Worm (Caenorhabditis elegans) whole organism, young adult: ENCODE results near the gene rmd-3.
A peak's percentile ranks its signal among the peaks of the same experiment; 100 is the strongest.

Source experiments
- B0019.2 ChIP-seq: fragments of 200-800 bp; sonication (Bioruptor generic); conservative IDR thresholded peaks from 2 replicates; pipeline ENCODE4 v1.3.6; 2022; ENCODE audit warnings: missing genetic modification reagents, missing genetic modification characterization, missing compliant biosample characterization
- C17E4.6 ChIP-seq: fragments of 200-800 bp; sonication (Bioruptor generic); IDR thresholded peaks from 2 replicates; pipeline ENCODE4 v1.3.6; 2022; ENCODE audit warnings: missing genetic modification reagents, missing genetic modification characterization, missing compliant biosample characterization
- F23B12.7 ChIP-seq: sonication (generic microtip); optimal IDR thresholded peaks from 2 replicates; lab custom pipeline; 2017; ENCODE audit warnings: missing genetic modification characterization, mild to moderate bottlenecking, missing compliant biosample characterization, antibody characterized with exemption, moderate library complexity; ENCODE audit not compliant: insufficient read depth
- F57C9.4 ChIP-seq: sonication (generic microtip); optimal IDR thresholded peaks from 2 replicates; lab custom pipeline; 2017; ENCODE audit warnings: mild to moderate bottlenecking, missing genetic modification characterization, missing compliant biosample characterization
- K12H6.12 ChIP-seq: fragments of 200-800 bp; sonication (Bioruptor generic); optimal IDR thresholded peaks from 2 replicates; lab custom pipeline; 2018; ENCODE audit warnings: mild to moderate bottlenecking, missing genetic modification characterization, missing compliant biosample characterization
- Y67H2A.10 ChIP-seq: fragments of 200-800 bp; sonication (Bioruptor generic); conservative IDR thresholded peaks from 2 replicates; pipeline ENCODE4 v1.3.6; 2022; ENCODE audit warnings: missing genetic modification reagents, missing genetic modification characterization, missing compliant biosample characterization
- Y79H2A.3 ChIP-seq: fragments of 200-800 bp; sonication (Bioruptor generic); conservative IDR thresholded peaks from 2 replicates; pipeline ENCODE4 v1.3.6; 2022; ENCODE audit warnings: missing genetic modification reagents, missing genetic modification characterization, missing compliant biosample characterization
- ZK185.1 ChIP-seq: sonication (generic microtip); optimal IDR thresholded peaks from 2 replicates; lab custom pipeline; 2016; ENCODE audit warnings: mild to moderate bottlenecking, missing genetic modification characterization, missing compliant biosample characterization; ENCODE audit not compliant: poor library complexity, severe bottlenecking
- akir-1 ChIP-seq: fragments of 200-800 bp; sonication (Bioruptor generic); optimal IDR thresholded peaks from 2 replicates; lab custom pipeline; 2018; ENCODE audit warnings: mild to moderate bottlenecking, missing genetic modification characterization, moderate library complexity, missing compliant biosample characterization
- aptf-2 ChIP-seq: fragments of 200-800 bp; sonication (Bioruptor generic); conservative IDR thresholded peaks from 2 replicates; pipeline ENCODE4 v1.3.6; 2022; ENCODE audit warnings: missing genetic modification reagents, missing genetic modification characterization, missing compliant biosample characterization
- atf-7 ChIP-seq: sonication (generic microtip); optimal IDR thresholded peaks from 2 replicates; lab custom pipeline; 2017; ENCODE audit warnings: mild to moderate bottlenecking, missing genetic modification characterization, missing compliant biosample characterization
- attf-3 ChIP-seq: fragments of 200-800 bp; sonication (Bioruptor generic); conservative IDR thresholded peaks from 2 replicates; pipeline ENCODE4 v1.3.6; 2022; ENCODE audit warnings: missing genetic modification reagents, missing genetic modification characterization, missing compliant biosample characterization
- attf-5 ChIP-seq: fragments of 200-800 bp; sonication (Bioruptor generic); optimal IDR thresholded peaks from 2 replicates; lab custom pipeline; 2018; ENCODE audit warnings: mild to moderate bottlenecking, missing genetic modification characterization, missing compliant biosample characterization
- cebp-2 ChIP-seq: fragments of 200-800 bp; sonication (Bioruptor generic); IDR thresholded peaks from 2 replicates; pipeline ENCODE4 v1.3.6; 2022; ENCODE audit warnings: missing genetic modification characterization, missing compliant biosample characterization
- ceh-40 ChIP-seq: fragments of 200-800 bp; sonication (Bioruptor generic); IDR thresholded peaks from 2 replicates; pipeline ENCODE4 v1.3.6; 2022; ENCODE audit warnings: missing genetic modification characterization, missing compliant biosample characterization
- ceh-58 ChIP-seq: fragments of 200-800 bp; sonication (Bioruptor generic); IDR thresholded peaks from 2 replicates; pipeline ENCODE4 v1.3.6; 2022; ENCODE audit warnings: missing genetic modification characterization, missing compliant biosample characterization
- chd-7 ChIP-seq: sonication (generic microtip); optimal IDR thresholded peaks from 2 replicates; lab custom pipeline; 2016; ENCODE audit warnings: mild to moderate bottlenecking, missing genetic modification characterization, moderate library complexity, missing compliant biosample characterization
- dox-1 ChIP-seq: fragments of 200-800 bp; sonication (Bioruptor generic); IDR thresholded peaks from 2 replicates; pipeline ENCODE4 v1.3.6; 2022; ENCODE audit warnings: missing genetic modification reagents, missing genetic modification characterization, missing compliant biosample characterization
- dpff-1 ChIP-seq: sonication (generic microtip); optimal IDR thresholded peaks from 2 replicates; lab custom pipeline; 2017; ENCODE audit warnings: mild to moderate bottlenecking, missing genetic modification characterization, missing compliant biosample characterization
- efl-1 ChIP-seq: fragments of 150-350 bp; optimal IDR thresholded peaks from 2 replicates; lab custom pipeline; 2014; ENCODE audit warnings: missing biosample characterization, missing genetic modification reagents, missing genetic modification characterization
- egrh-3 ChIP-seq: fragments of 200-800 bp; sonication (Bioruptor generic); IDR thresholded peaks from 2 replicates; pipeline ENCODE4 v1.3.6; 2022; ENCODE audit warnings: missing genetic modification reagents, missing genetic modification characterization, missing compliant biosample characterization
- gei-17 ChIP-seq: fragments of 200-800 bp; sonication (Bioruptor generic); optimal IDR thresholded peaks from 2 replicates; lab custom pipeline; 2018; ENCODE audit warnings: mild to moderate bottlenecking, missing genetic modification characterization, missing compliant biosample characterization
- hlh-26 ChIP-seq: fragments of 200-800 bp; sonication (Bioruptor generic); conservative IDR thresholded peaks from 2 replicates; pipeline ENCODE4 v1.3.6; 2022; ENCODE audit warnings: missing genetic modification reagents, missing genetic modification characterization, missing compliant biosample characterization
- hmg-1.2 ChIP-seq: fragments of 200-800 bp; sonication (Bioruptor generic); IDR thresholded peaks from 2 replicates; pipeline ENCODE4 v1.3.6; 2022; ENCODE audit warnings: missing genetic modification reagents, missing genetic modification characterization, missing compliant biosample characterization
- let-526 ChIP-seq: fragments of 200-800 bp; sonication (Bioruptor generic); IDR thresholded peaks from 2 replicates; pipeline ENCODE4 v1.3.6; 2022; ENCODE audit warnings: missing genetic modification reagents, missing genetic modification characterization, missing compliant biosample characterization
- lin-35 ChIP-seq, 3 experiments: fragments of 150-350 bp in 2 of 3; sonication (generic microtip) in 1 of 3; optimal IDR thresholded peaks; 2 replicates each; lab custom pipeline; 2014 to 2018; ENCODE audit warnings: missing biosample characterization in 3 of 3, missing genetic modification characterization in 3 of 3, missing genetic modification reagents in 3 of 3
- lir-1 ChIP-seq: fragments of 200-800 bp; sonication (Bioruptor generic); conservative IDR thresholded peaks from 2 replicates; pipeline ENCODE4 v1.3.6; 2022; ENCODE audit warnings: missing genetic modification reagents, missing genetic modification characterization, missing compliant biosample characterization
- madf-10 ChIP-seq: sonication (generic microtip); optimal IDR thresholded peaks from 2 replicates; lab custom pipeline; 2016; ENCODE audit warnings: mild to moderate bottlenecking, missing genetic modification characterization, missing compliant biosample characterization
- mel-28 ChIP-seq: sonication (generic microtip); optimal IDR thresholded peaks from 2 replicates; lab custom pipeline; 2016; ENCODE audit warnings: borderline replicate concordance, mild to moderate bottlenecking, missing genetic modification characterization, missing compliant biosample characterization
- nhr-179 ChIP-seq: sonication (generic microtip); optimal IDR thresholded peaks from 2 replicates; lab custom pipeline; 2016; ENCODE audit warnings: mild to moderate bottlenecking, missing genetic modification characterization, missing compliant biosample characterization
- pha-4 ChIP-seq: fragments of 150-350 bp; sonication (generic microtip); optimal IDR thresholded peaks from 2 replicates; lab custom pipeline; 2014; ENCODE audit warnings: missing biosample characterization, missing genetic modification reagents, missing genetic modification characterization
- snpc-3.4 ChIP-seq: sonication (generic microtip); optimal IDR thresholded peaks from 2 replicates; lab custom pipeline; 2017; ENCODE audit warnings: missing genetic modification characterization, mild to moderate bottlenecking, missing compliant biosample characterization, antibody characterized with exemption, moderate library complexity, missing genotype, missing genetic modification reagents
- somi-1 ChIP-seq: fragments of 200-800 bp; sonication (Bioruptor generic); optimal IDR thresholded peaks from 2 replicates; lab custom pipeline; 2018; ENCODE audit warnings: mild to moderate bottlenecking, missing genetic modification characterization, missing compliant biosample characterization
- tbx-9 ChIP-seq: sonication (generic microtip); optimal IDR thresholded peaks from 2 replicates; lab custom pipeline; 2016; ENCODE audit warnings: borderline replicate concordance, missing genetic modification characterization, inconsistent platforms, missing compliant biosample characterization
- unc-130 ChIP-seq: sonication (generic microtip); optimal IDR thresholded peaks from 2 replicates; lab custom pipeline; 2016; ENCODE audit warnings: missing genetic modification reagents, missing genetic modification characterization, missing compliant biosample characterization
- xnd-1 ChIP-seq: sonication (generic microtip); optimal IDR thresholded peaks from 2 replicates; lab custom pipeline; 2016; ENCODE audit warnings: missing genotype, missing genetic modification reagents, missing genetic modification characterization, missing compliant biosample characterization
- zfh-2 ChIP-seq: fragments of 200-800 bp; sonication (Bioruptor generic); conservative IDR thresholded peaks from 2 replicates; pipeline ENCODE4 v1.3.6; 2022; ENCODE audit warnings: missing genetic modification reagents, missing genetic modification characterization, missing compliant biosample characterization
- zim-3 ChIP-seq: sonication (generic microtip); optimal IDR thresholded peaks from 2 replicates; lab custom pipeline; 2017; ENCODE audit warnings: mild to moderate bottlenecking, missing genetic modification characterization, moderate library complexity, missing compliant biosample characterization
- ztf-26 ChIP-seq: sonication (generic microtip); optimal IDR thresholded peaks from 2 replicates; lab custom pipeline; 2017; ENCODE audit warnings: missing genetic modification characterization, missing compliant biosample characterization
- ztf-28 ChIP-seq: fragments of 200-800 bp; sonication (Bioruptor generic); IDR thresholded peaks from 2 replicates; pipeline ENCODE4 v1.3.6; 2022; ENCODE audit warnings: missing genetic modification reagents, missing genetic modification characterization, missing compliant biosample characterization

The rmd-3 gene

ce11 chrII:11339507-11339906, at the start of gene rmd-3:
TSS of gene rmd-3 (minus strand) at chrII:11339607.
- no peak for TF ChIP-seq Y79H2A.3
- no peak for TF ChIP-seq chd-7 (tag; lab: Kevin White, UChicago)
- no peak for TF ChIP-seq nhr-179
- no peak for TF ChIP-seq ZK185.1 (tag; lab: Kevin White, UChicago)
- TF ChIP-seq atf-7 (tag; lab: Kevin White, UChicago), result no peak
- no peak for TF ChIP-seq dox-1 (GFP tag; lab: Robert Waterston, UW)
- no peak for TF ChIP-seq hlh-26 (GFP tag; lab: Robert Waterston, UW)

- TF ChIP-seq F57C9.4 (tag; lab: Kevin White, UChicago) (no peak), zfh-2 (GFP tag; lab: Robert Waterston, UW) (peak; percentile 73), somi-1 (GFP tag; lab: Kevin White, UChicago) (no peak), egrh-3 (GFP tag; lab: Robert Waterston, UW) (peak; percentile 8; the same call in 1 of the 2 replicates), ceh-58 (GFP tag; lab: Robert Waterston, UW) (0 out of 2 replicates have a peak, but pooled peaks have one; percentile 24)
Observed at ce11 chrII:11386950-11387349, 47.5 kb upstream of the rmd-3 start.

ce11 chrII:11384099-11384498, 44.7 kb upstream of the rmd-3 start:
- TF ChIP-seq F23B12.7 (tag; lab: Kevin White, UChicago) (no peak), madf-10 (tag; lab: Kevin White, UChicago) (no peak), B0019.2 (no peak), chd-7 (tag; lab: Kevin White, UChicago) (no peak), tbx-9 (tag; lab: Kevin White, UChicago) (no peak), C17E4.6 (no peak), dpff-1 (no peak), unc-130 (GFP tag; lab: Kevin White, UChicago) (no peak), hmg-1.2 (GFP tag; lab: Robert Waterston, UW) (no peak), mel-28 (tag; lab: Kevin White, UChicago) (no peak), attf-3 (GFP tag; lab: Robert Waterston, UW) (no peak), lir-1 (GFP tag; lab: Robert Waterston, UW) (no peak), K12H6.12 (tag; lab: Kevin White, UChicago) (no peak), attf-5 (GFP tag; lab: Kevin White, UChicago) (no peak)

DNA sequence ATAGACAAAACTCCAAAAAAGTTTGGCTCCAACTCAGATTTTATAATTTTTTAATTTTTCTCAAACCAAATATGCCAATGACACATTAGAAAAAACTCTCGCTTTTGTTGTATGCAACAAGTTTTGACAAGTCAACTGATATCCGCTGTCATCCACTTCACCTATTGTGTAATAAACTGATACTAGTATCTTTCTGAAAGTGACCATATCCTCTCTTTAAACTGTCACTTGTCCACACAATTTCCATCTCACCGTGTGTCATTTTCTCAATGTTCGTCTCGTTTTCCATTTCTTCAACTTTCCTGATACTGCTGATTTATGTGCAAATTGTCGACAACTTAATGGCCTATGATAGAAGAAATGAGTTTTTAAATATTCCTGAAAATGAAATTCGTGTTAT, 43.7 kb upstream of the rmd-3 start, which contains the start of the genes C33B4.5 and C33B4.4:
Gene C33B4.5, plus strand, starts transcription at position 270 of the 400 bp plus-strand sequence.
Gene C33B4.4, minus strand, starts transcription at position 385 of the 400 bp plus-strand sequence.
- TF ChIP-seq xnd-1 (no peak), Y67H2A.10 (no peak), gei-17 (GFP tag; lab: Kevin White, UChicago) (no peak), ceh-58 (GFP tag; lab: Robert Waterston, UW) (no peak), snpc-3.4 (tag; lab: Kevin White, UChicago) (no peak), lin-35 (GFP tag; optimal IDR thresholded peaks at IDR 0.05; lab: Kevin White, UChicago) (no peak), aptf-2 (GFP tag; lab: Robert Waterston, UW) (no peak), mel-28 (tag; lab: Kevin White, UChicago) (no peak), ztf-26 (tag; lab: Kevin White, UChicago) (no peak), ceh-40 (GFP tag; lab: Robert Waterston, UW) (no peak), attf-5 (GFP tag; lab: Kevin White, UChicago) (no peak), efl-1 (GFP tag; lab: Kevin White, UChicago) (no peak), cebp-2 (GFP tag; lab: Robert Waterston, UW) (no peak), ztf-28 (GFP tag; lab: Robert Waterston, UW) (no peak), pha-4 (tag; lab: Kevin White, UChicago) (no peak), akir-1 (GFP tag; lab: Kevin White, UChicago) (no peak), let-526 (GFP tag; lab: Robert Waterston, UW) (no peak), zfh-2 (GFP tag; lab: Robert Waterston, UW) (no peak), zim-3 (tag; lab: Kevin White, UChicago) (no peak)
